Worm (Caenorhabditis elegans): ENCODE results near the gene E04F6.8.
A peak's percentile ranks its signal among the peaks of the same experiment; 100 is the strongest.

E04F6.8 gene

ce11 chrII:7253073-7253472 lies 41.9 kb upstream of the E04F6.8 start, which contains the start of gene lsm-4:
Gene lsm-4, minus strand, starts transcription at chrII:7253163.
- TF ChIP-seq snpc-4 (tag; optimal IDR thresholded peaks at IDR 0.05) (no peak), tlp-1 (tag; optimal IDR thresholded peaks at IDR 0.05) (no peak), lsy-2 (tag; optimal IDR thresholded peaks at IDR 0.05) (peak in 1 of 2 experiments; percentile 12), C16A3.4 (tag; optimal IDR thresholded peaks at IDR 0.05) (peak; percentile 6), efl-1 (optimal IDR thresholded peaks at IDR 0.05) (peak in 1 of 2 experiments; percentile 27), efl-1 (GFP tag; optimal IDR thresholded peaks at IDR 0.05 in 1 of 2) (peak in 1 of 2 experiments; percentile 3), dpl-1 (GFP tag; optimal IDR thresholded peaks at IDR 0.05) (peak in 1 of 3 experiments; percentile 20), lin-35 (GFP tag; optimal IDR thresholded peaks at IDR 0.05) (peak in 1 of 2 experiments; percentile 27), nhr-11 (tag; optimal IDR thresholded peaks at IDR 0.05) (no peak), swsn-7 (tag; optimal IDR thresholded peaks at IDR 0.05) (no peak), irx-1 (tag; optimal IDR thresholded peaks at IDR 0.05) (no peak), mef-2 (tag; optimal IDR thresholded peaks at IDR 0.05) (no peak), vab-15 (tag; optimal IDR thresholded peaks at IDR 0.05) (no peak), blmp-1 (tag; optimal IDR thresholded peaks at IDR 0.05) (peak; percentile 28), sptf-1 (tag; optimal IDR thresholded peaks at IDR 0.05) (no peak), nhr-20 (tag; optimal IDR thresholded peaks at IDR 0.05) (peak; percentile 40), unc-30 (tag; optimal IDR thresholded peaks at IDR 0.05) (no peak), nhr-71 (tag; optimal IDR thresholded peaks at IDR 0.05) (no peak), mep-1 (tag; optimal IDR thresholded peaks at IDR 0.05) (peak; percentile 2), unc-130 (tag; optimal IDR thresholded peaks at IDR 0.05) (no peak)

ce11 chrII:7251978-7252377 lies 40.8 kb upstream of the E04F6.8 start, which contains the start of the genes prx-13 and ada-2:
Gene prx-13, minus strand, starts transcription at chrII:7252015.
Gene ada-2, plus strand, starts transcription at chrII:7252259.
- TF ChIP-seq elt-2 (tag; optimal IDR thresholded peaks at IDR 0.05): peak; percentile 45
- TF ChIP-seq lin-35 (GFP tag; optimal IDR thresholded peaks at IDR 0.05): peak in 1 of 2 experiments; percentile 14
- TF ChIP-seq nhr-20 (tag; optimal IDR thresholded peaks at IDR 0.05): peak; percentile 85
- TF ChIP-seq efl-1 (optimal IDR thresholded peaks at IDR 0.05): no peak
- TF ChIP-seq efl-1 (GFP tag; optimal IDR thresholded peaks at IDR 0.05 in 1 of 2): peak in 1 of 2 experiments; percentile 78
- TF ChIP-seq snu-23 (GFP tag; optimal IDR thresholded peaks at IDR 0.05): peak; percentile 12
- TF ChIP-seq elt-3 (tag; optimal IDR thresholded peaks at IDR 0.05): peak in 1 of 6 experiments; percentile 29
- TF ChIP-seq ets-5 (GFP tag; IDR thresholded peaks at IDR 0.05): no peak
- TF ChIP-seq alr-1 (tag; optimal IDR thresholded peaks at IDR 0.05; ENCODE audit: borderline replicate concordance): no peak

ce11 chrII:7245576-7245975 lies 34.4 kb upstream of the E04F6.8 start, which contains the start of gene skpo-3:
Gene skpo-3, plus strand, starts transcription at chrII:7245876.
- TF ChIP-seq sptf-1 (tag; optimal IDR thresholded peaks at IDR 0.05): no peak
- no peak for TF ChIP-seq unc-98 (GFP tag; IDR thresholded peaks at IDR 0.05)
- TF ChIP-seq fos-1 (tag; optimal IDR thresholded peaks at IDR 0.05): no peak
- no peak for TF ChIP-seq isw-1 (GFP tag; IDR thresholded peaks at IDR 0.05)
- TF ChIP-seq elt-2 (tag; optimal IDR thresholded peaks at IDR 0.05): no peak
- no peak for TF ChIP-seq lir-3 (tag; optimal IDR thresholded peaks at IDR 0.05; ENCODE audit: poor library complexity)
- no peak for TF ChIP-seq lin-39 (tag; optimal IDR thresholded peaks at IDR 0.05)
- TF ChIP-seq ztf-11 (tag; optimal IDR thresholded peaks at IDR 0.05): no peak
- TF ChIP-seq dpl-1 (GFP tag; optimal IDR thresholded peaks at IDR 0.05): no peak
- TF ChIP-seq nhr-76 (tag; optimal IDR thresholded peaks at IDR 0.05): no peak
- TF ChIP-seq ama-1 (optimal IDR thresholded peaks at IDR 0.05): no peak
- TF ChIP-seq nhr-47 (tag; optimal IDR thresholded peaks at IDR 0.05): no peak
- TF ChIP-seq zag-1 (tag; optimal IDR thresholded peaks at IDR 0.05): no peak
- no peak for TF ChIP-seq ztf-4 (tag; optimal IDR thresholded peaks at IDR 0.05)
- TF ChIP-seq nhr-90 (tag; optimal IDR thresholded peaks at IDR 0.05; ENCODE audit: poor library complexity): no peak
- no peak for TF ChIP-seq mef-2 (tag; optimal IDR thresholded peaks at IDR 0.05)
- no peak for TF ChIP-seq xbp-1 (tag; optimal IDR thresholded peaks at IDR 0.05)
- TF ChIP-seq snpc-4 (tag; optimal IDR thresholded peaks at IDR 0.05): no peak

ce11 chrII:7242754-7243153 lies 31.6 kb upstream of the E04F6.8 start:
- TF ChIP-seq blmp-1 (tag; optimal IDR thresholded peaks at IDR 0.05): peak; percentile 92
- no peak for TF ChIP-seq hlh-4 (tag; optimal IDR thresholded peaks at IDR 0.05)
